Fruit fly (Drosophila melanogaster) whole organism, prepupa: ENCODE results near the gene PGRP-SB2.

Experiments
- Blimp-1 ChIP-seq: fragments of 200-800 bp; sonication (Bioruptor generic); optimal IDR thresholded peaks from 3 replicates; lab custom pipeline; 2017; ENCODE audit warnings: missing biosample characterization, missing genetic modification characterization, mild to moderate bottlenecking, moderate library complexity, missing genetic modification reagents
- CG10631 ChIP-seq: fragments of 200-800 bp; sonication (Bioruptor generic); optimal IDR thresholded peaks from 2 replicates; lab custom pipeline; 2016; ENCODE audit warnings: missing biosample characterization, missing genetic modification characterization
- CG10669 ChIP-seq: fragments of 200-800 bp; sonication (Bioruptor generic); optimal IDR thresholded peaks from 3 replicates; lab custom pipeline; 2018; ENCODE audit warnings: missing biosample characterization, mild to moderate bottlenecking, missing genetic modification characterization, moderate library complexity
- CG11294 ChIP-seq: fragments of 200-800 bp; sonication (Bioruptor generic); IDR thresholded peaks from 2 replicates; pipeline ENCODE4 v1.3.6; 2022; ENCODE audit warnings: missing biosample characterization, missing genetic modification characterization
- CG11762 ChIP-seq: fragments of 200-800 bp; sonication (Bioruptor generic); optimal IDR thresholded peaks from 3 replicates; lab custom pipeline; 2016; ENCODE audit warnings: missing biosample characterization, missing genetic modification characterization; ENCODE audit not compliant: insufficient read depth
- CG11902 ChIP-seq: fragments of 200-800 bp; sonication (Bioruptor generic); optimal IDR thresholded peaks from 3 replicates; lab custom pipeline; 2016; ENCODE audit warnings: missing biosample characterization, missing genetic modification characterization
- CG15336 ChIP-seq: fragments of 200-800 bp; sonication (Bioruptor generic); IDR thresholded peaks from 2 replicates; pipeline ENCODE4 v1.3.6; 2022; ENCODE audit warnings: missing biosample characterization, missing genetic modification characterization
- CG1621 ChIP-seq: fragments of 200-800 bp; sonication (Bioruptor generic); optimal IDR thresholded peaks from 3 replicates; lab custom pipeline; 2018; ENCODE audit warnings: missing biosample characterization, mild to moderate bottlenecking, missing genetic modification characterization
- CG16779 ChIP-seq: fragments of 200-800 bp; sonication (Bioruptor generic); optimal IDR thresholded peaks from 3 replicates; lab custom pipeline; 2017; ENCODE audit warnings: missing biosample characterization, mild to moderate bottlenecking, missing genetic modification characterization
- CG31627 ChIP-seq: fragments of 200-800 bp; sonication (Bioruptor generic); optimal IDR thresholded peaks from 3 replicates; lab custom pipeline; 2016; ENCODE audit warnings: missing biosample characterization, missing genetic modification characterization
- CG34406 ChIP-seq: fragments of 200-800 bp; sonication (Bioruptor generic); optimal IDR thresholded peaks from 3 replicates; lab custom pipeline; 2016; ENCODE audit warnings: missing biosample characterization, missing genetic modification characterization
- CG3919 ChIP-seq: fragments of 200-800 bp; sonication (Bioruptor generic); optimal IDR thresholded peaks from 3 replicates; lab custom pipeline; 2016; ENCODE audit warnings: missing biosample characterization, missing genetic modification characterization
- CG4318 ChIP-seq: fragments of 200-800 bp; sonication (Bioruptor generic); optimal IDR thresholded peaks from 3 replicates; lab custom pipeline; 2017; ENCODE audit warnings: missing biosample characterization, mild to moderate bottlenecking, missing genetic modification characterization
- CG6276 ChIP-seq: fragments of 200-800 bp; sonication (Bioruptor generic); optimal IDR thresholded peaks from 2 replicates; lab custom pipeline; 2017; ENCODE audit warnings: missing biosample characterization, mild to moderate bottlenecking, missing genetic modification characterization
- CG6792 ChIP-seq: fragments of 200-800 bp; sonication (Bioruptor generic); optimal IDR thresholded peaks from 3 replicates; lab custom pipeline; 2016; ENCODE audit warnings: missing biosample characterization, missing genetic modification characterization
- CG6808 ChIP-seq: fragments of 200-800 bp; sonication (Bioruptor generic); optimal IDR thresholded peaks from 3 replicates; lab custom pipeline; 2017; ENCODE audit warnings: missing biosample characterization, missing genetic modification characterization, mild to moderate bottlenecking, moderate library complexity, missing genetic modification reagents
- CG6854 ChIP-seq: fragments of 200-800 bp; sonication (Bioruptor generic); optimal IDR thresholded peaks from 2 replicates; lab custom pipeline; 2017; ENCODE audit warnings: missing biosample characterization, mild to moderate bottlenecking, missing genetic modification characterization
- CG7368 ChIP-seq: fragments of 200-800 bp; sonication (Bioruptor generic); optimal IDR thresholded peaks from 3 replicates; lab custom pipeline; 2016; ENCODE audit warnings: missing biosample characterization, missing genetic modification characterization
- CG8119 ChIP-seq: fragments of 200-800 bp; sonication (Bioruptor generic); IDR thresholded peaks from 3 replicates; pipeline ENCODE4 v1.3.6; 2022; ENCODE audit warnings: missing biosample characterization, missing genetic modification characterization
- CG8319 ChIP-seq: fragments of 200-800 bp; sonication (Bioruptor generic); optimal IDR thresholded peaks from 3 replicates; lab custom pipeline; 2016; ENCODE audit warnings: missing biosample characterization, missing genetic modification characterization
- CG8632 ChIP-seq: fragments of 200-800 bp; sonication (Bioruptor generic); optimal IDR thresholded peaks from 3 replicates; lab custom pipeline; 2016; ENCODE audit warnings: missing biosample characterization, missing genetic modification characterization
- CG9139 ChIP-seq: fragments of 200-800 bp; sonication (Bioruptor generic); optimal IDR thresholded peaks from 3 replicates; lab custom pipeline; 2017; ENCODE audit warnings: missing biosample characterization, mild to moderate bottlenecking, missing genetic modification characterization
- Eip78C ChIP-seq: fragments of 200-800 bp; sonication (Bioruptor generic); peaks from one replicate; lab custom pipeline; 2016; ENCODE audit warnings: missing biosample characterization, missing genetic modification characterization
- Eip93F ChIP-seq: fragments of 200-800 bp; sonication (Bioruptor generic); optimal IDR thresholded peaks from 2 replicates; lab custom pipeline; 2016; ENCODE audit warnings: missing biosample characterization, mild to moderate bottlenecking, missing genetic modification characterization
- Ets21C ChIP-seq: fragments of 200-800 bp; sonication (Bioruptor generic); optimal IDR thresholded peaks from 3 replicates; lab custom pipeline; 2016; ENCODE audit warnings: missing biosample characterization, missing genetic modification characterization
- Ets96B ChIP-seq: fragments of 200-800 bp; optimal IDR thresholded peaks from 2 replicates; lab custom pipeline; 2019; ENCODE audit warnings: missing biosample characterization, mild to moderate bottlenecking, missing genetic modification characterization, moderate library complexity
- Gug ChIP-seq: fragments of 200-800 bp; sonication (Bioruptor generic); IDR thresholded peaks from 2 replicates; pipeline ENCODE4 v1.3.6; 2022; ENCODE audit warnings: missing biosample characterization, missing genetic modification characterization
- Hr38 ChIP-seq: sonication (Bioruptor generic); optimal IDR thresholded peaks from 2 replicates; lab custom pipeline; 2016; ENCODE audit warnings: missing biosample characterization, missing genetic modification characterization
- Hr39 ChIP-seq: fragments of 200-800 bp; sonication (Bioruptor generic); optimal IDR thresholded peaks from 2 replicates; lab custom pipeline; 2016; ENCODE audit warnings: missing biosample characterization, missing genetic modification characterization
- Met ChIP-seq: fragments of 200-800 bp; sonication (Bioruptor generic); optimal IDR thresholded peaks from 3 replicates; lab custom pipeline; 2016; ENCODE audit warnings: missing biosample characterization, missing genetic modification characterization
- OdsH ChIP-seq: fragments of 200-800 bp; sonication (Bioruptor generic); optimal IDR thresholded peaks from 3 replicates; lab custom pipeline; 2016; ENCODE audit warnings: missing biosample characterization, missing genetic modification characterization
- Smox ChIP-seq: fragments of 200-800 bp; sonication (Bioruptor generic); optimal IDR thresholded peaks from 3 replicates; lab custom pipeline; 2016; ENCODE audit warnings: missing biosample characterization, missing genetic modification characterization
- achi ChIP-seq: fragments of 200-800 bp; sonication (Bioruptor generic); optimal IDR thresholded peaks from 3 replicates; lab custom pipeline; 2016; ENCODE audit warnings: missing biosample characterization, missing genetic modification characterization
- acj6 ChIP-seq: fragments of 200-800 bp; sonication (Bioruptor generic); optimal IDR thresholded peaks from 3 replicates; lab custom pipeline; 2016; ENCODE audit warnings: missing biosample characterization, missing genetic modification characterization
- dac ChIP-seq: fragments of 200-800 bp; sonication (Bioruptor generic); optimal IDR thresholded peaks from 2 replicates; lab custom pipeline; 2017; ENCODE audit warnings: missing biosample characterization, mild to moderate bottlenecking, missing genetic modification characterization
- dsx ChIP-seq: fragments of 200-800 bp; optimal IDR thresholded peaks from 3 replicates; lab custom pipeline; 2019; ENCODE audit warnings: missing biosample characterization, mild to moderate bottlenecking, missing genetic modification characterization, moderate library complexity; ENCODE audit not compliant: poor library complexity, severe bottlenecking
- eg ChIP-seq: fragments of 200-800 bp; sonication (Bioruptor generic); IDR thresholded peaks from 3 replicates; pipeline ENCODE4 v1.3.6; 2022; ENCODE audit warnings: missing biosample characterization, missing genetic modification characterization
- esn ChIP-seq: fragments of 200-800 bp; sonication (Bioruptor generic); optimal IDR thresholded peaks from 2 replicates; lab custom pipeline; 2016; ENCODE audit warnings: missing biosample characterization, mild to moderate bottlenecking, missing genetic modification characterization, moderate library complexity
- fd85E ChIP-seq: fragments of 200-800 bp; sonication (Bioruptor generic); optimal IDR thresholded peaks from 3 replicates; lab custom pipeline; 2016; ENCODE audit warnings: missing biosample characterization, missing genetic modification characterization
- fkh ChIP-seq: fragments of 200-800 bp; sonication (Bioruptor generic); optimal IDR thresholded peaks from 3 replicates; lab custom pipeline; 2017; ENCODE audit warnings: missing biosample characterization, mild to moderate bottlenecking, missing genetic modification characterization, moderate library complexity
- lz ChIP-seq: fragments of 200-800 bp; sonication (Bioruptor generic); optimal IDR thresholded peaks from 3 replicates; lab custom pipeline; 2016; ENCODE audit warnings: missing biosample characterization, missing genetic modification characterization
- net ChIP-seq: fragments of 200-800 bp; sonication (Bioruptor generic); optimal IDR thresholded peaks from 3 replicates; lab custom pipeline; 2016; ENCODE audit warnings: missing biosample characterization, missing genetic modification characterization
- pdm3 ChIP-seq: fragments of 200-800 bp; sonication (Bioruptor generic); optimal IDR thresholded peaks from 3 replicates; lab custom pipeline; 2016; ENCODE audit warnings: missing biosample characterization, missing genetic modification characterization
- salr ChIP-seq, 2 experiments: fragments of 200-800 bp; sonication (Bioruptor generic); optimal IDR thresholded peaks; 3 replicates each; lab custom pipeline; 2016 to 2018; ENCODE audit warnings: missing biosample characterization in 2 of 2, missing genetic modification characterization in 2 of 2, mild to moderate bottlenecking in 1 of 2
- spab ChIP-seq: fragments of 200-800 bp; sonication (Bioruptor generic); optimal IDR thresholded peaks from 2 replicates; lab custom pipeline; 2017; ENCODE audit warnings: missing biosample characterization, mild to moderate bottlenecking, missing genetic modification characterization, missing genetic modification reagents
- ss ChIP-seq, 2 experiments: fragments of 200-800 bp; sonication (Bioruptor generic); optimal IDR thresholded peaks; 2 replicates in 1 of 2; 3 replicates in 1 of 2; lab custom pipeline; 2017 to 2018; ENCODE audit warnings: mild to moderate bottlenecking in 2 of 2, missing biosample characterization in 2 of 2, missing genetic modification characterization in 2 of 2, moderate library complexity in 1 of 2
- svp ChIP-seq: fragments of 200-800 bp; sonication (Bioruptor generic); peaks from one replicate; lab custom pipeline; 2016; ENCODE audit warnings: missing biosample characterization, missing genetic modification characterization
- topi ChIP-seq: fragments of 200-800 bp; sonication (Bioruptor generic); optimal IDR thresholded peaks from 3 replicates; lab custom pipeline; 2016; ENCODE audit warnings: missing biosample characterization, missing genetic modification characterization

Gene PGRP-SB2

dm6 chr3L:16758504-16759109 is 32.3 kb downstream of the PGRP-SB2 start (continued):
- no peak for TF ChIP-seq Hr38 (GFP tag; lab: Kevin White, UChicago)
- peak; percentile 89 for TF ChIP-seq CG9139 (GFP tag; lab: Kevin White, UChicago)
- TF ChIP-seq CG1621 (tag; lab: Kevin White, UChicago) = peak; percentile 86
- TF ChIP-seq Eip93F = peak; percentile 17
- peak; percentile 68 for TF ChIP-seq Hr39 (GFP tag; lab: Kevin White, UChicago)
- TF ChIP-seq esn = peak; percentile 82
- peak; percentile 53 for TF ChIP-seq Ets21C
- TF ChIP-seq CG11902 (GFP tag; lab: Kevin White, UChicago) = peak; percentile 70
- TF ChIP-seq topi (GFP tag; lab: Kevin White, UChicago) = peak; percentile 82
- TF ChIP-seq, all 60 proteins: peak for 57

dm6 chr3L:16759483-16759882 is 33.1 kb downstream of the PGRP-SB2 start:
- TF ChIP-seq achi (GFP tag; lab: Kevin White, UChicago) = peak; percentile 47
- no peak for TF ChIP-seq CG1621 (tag; lab: Kevin White, UChicago)
- TF ChIP-seq spab (GFP tag; lab: Kevin White, UChicago) = peak; percentile 27
- no peak for TF ChIP-seq topi (GFP tag; lab: Kevin White, UChicago)
- no peak for TF ChIP-seq CG34406 (GFP tag; lab: Kevin White, UChicago)
- peak; percentile 32 for TF ChIP-seq svp (GFP tag; lab: Kevin White, UChicago)
- peak; percentile 5 for TF ChIP-seq CG3919
- peak; percentile 55 for TF ChIP-seq CG15336
- no peak for TF ChIP-seq Ets21C
- TF ChIP-seq CG11902 (GFP tag; lab: Kevin White, UChicago) = no peak
- TF ChIP-seq Gug (GFP tag; lab: Robert Waterston, UW) = no peak
- peak; percentile 88 for TF ChIP-seq Eip78C (GFP tag; lab: Kevin White, UChicago)
- TF ChIP-seq fd85E = no peak
- no peak for TF ChIP-seq Eip93F
- TF ChIP-seq ss (GFP tag; optimal IDR thresholded peaks at IDR 0.05; lab: Kevin White, UChicago) = peak in 1 of 2 experiments; percentile 15
- no peak for TF ChIP-seq OdsH (GFP tag; lab: Kevin White, UChicago)
- TF ChIP-seq CG11762 (GFP tag; lab: Kevin White, UChicago) = no peak
- TF ChIP-seq fkh (GFP tag; lab: Kevin White, UChicago) = no peak
- TF ChIP-seq lz (GFP tag; lab: Kevin White, UChicago) = no peak
- TF ChIP-seq CG6792 (GFP tag; lab: Kevin White, UChicago) = no peak
- TF ChIP-seq Blimp-1 (GFP tag; lab: Kevin White, UChicago) = no peak
- peak; percentile 11 for TF ChIP-seq CG4318 (GFP tag; lab: Kevin White, UChicago)
- peak; percentile 31 for TF ChIP-seq CG10631 (GFP tag; lab: Kevin White, UChicago)
- no peak for TF ChIP-seq CG8632 (GFP tag; lab: Kevin White, UChicago)
- TF ChIP-seq CG6854 (GFP tag; lab: Kevin White, UChicago) = no peak
- TF ChIP-seq CG9139 (GFP tag; lab: Kevin White, UChicago) = no peak
- no peak for TF ChIP-seq net (GFP tag; lab: Kevin White, UChicago)
- TF ChIP-seq CG31627 (GFP tag; lab: Kevin White, UChicago) = no peak
- TF ChIP-seq CG6276 (GFP tag; lab: Kevin White, UChicago) = peak; percentile 14
- no peak for TF ChIP-seq dac (GFP tag; lab: Kevin White, UChicago)
- TF ChIP-seq esn = no peak
- TF ChIP-seq pdm3 (GFP tag; lab: Kevin White, UChicago) = peak; percentile 10
- TF ChIP-seq acj6 (GFP tag; lab: Kevin White, UChicago) = peak; percentile 15
- peak; percentile 7 for TF ChIP-seq CG6808 (GFP tag; lab: Kevin White, UChicago)
- TF ChIP-seq CG11294 (GFP tag; lab: Robert Waterston, UW) = no peak
- TF ChIP-seq Smox (GFP tag; lab: Kevin White, UChicago) = no peak
- no peak for TF ChIP-seq Hr38 (GFP tag; lab: Kevin White, UChicago)
- no peak for TF ChIP-seq CG8319 (GFP tag; lab: Kevin White, UChicago)
- TF ChIP-seq Met (GFP tag; lab: Kevin White, UChicago) = no peak
- peak; percentile 66 for TF ChIP-seq CG8119
- TF ChIP-seq Ets96B (tag; lab: Kevin White, UChicago) = peak; percentile 57
- peak in 1 of 2 experiments; percentile 1 for TF ChIP-seq salr (GFP tag; optimal IDR thresholded peaks at IDR 0.05; lab: Kevin White, UChicago)
- peak; percentile 20 for TF ChIP-seq CG10669 (GFP tag; lab: Kevin White, UChicago)
- TF ChIP-seq CG7368 (GFP tag; lab: Kevin White, UChicago) = no peak
- peak; percentile 29 for TF ChIP-seq dsx (GFP tag; lab: Kevin White, UChicago)
- TF ChIP-seq eg (GFP tag; lab: Robert Waterston, UW) = no peak
- TF ChIP-seq CG16779 = no peak
